Worm (Caenorhabditis elegans) whole organism, late embryonic: ENCODE results near the gene srbc-32.

Source experiments
- F13H6.1 ChIP-seq: sonication (generic microtip); optimal IDR thresholded peaks from 2 replicates; lab custom pipeline; 2016; ENCODE audit warnings: missing genetic modification characterization, missing compliant biosample characterization
- K02D7.2 ChIP-seq: sonication (generic microtip); optimal IDR thresholded peaks from 2 replicates; lab custom pipeline; 2017; ENCODE audit warnings: mild to moderate bottlenecking, missing genetic modification characterization, missing compliant biosample characterization
- T23F11.4 ChIP-seq: fragments of 200-800 bp; sonication (Bioruptor generic); optimal IDR thresholded peaks from 2 replicates; lab custom pipeline; 2018; ENCODE audit warnings: mild to moderate bottlenecking, missing genetic modification characterization, missing compliant biosample characterization
- ahr-1 ChIP-seq: sonication (generic microtip); optimal IDR thresholded peaks from 2 replicates; lab custom pipeline; 2016; ENCODE audit warnings: missing genetic modification characterization, missing compliant biosample characterization
- ceh-14 ChIP-seq: sonication (generic microtip); optimal IDR thresholded peaks from 2 replicates; lab custom pipeline; 2016; ENCODE audit warnings: missing genotype, missing genetic modification characterization, missing compliant biosample characterization
- ceh-18 ChIP-seq: sonication (generic microtip); optimal IDR thresholded peaks from 2 replicates; lab custom pipeline; 2016; ENCODE audit warnings: missing genetic modification characterization, missing compliant biosample characterization
- ceh-19 ChIP-seq: fragments of 200-800 bp; sonication (Bioruptor generic); optimal IDR thresholded peaks from 2 replicates; lab custom pipeline; 2018; ENCODE audit warnings: mild to moderate bottlenecking, missing genetic modification characterization, missing compliant biosample characterization
- ceh-2 ChIP-seq: sonication (generic microtip); optimal IDR thresholded peaks from 2 replicates; lab custom pipeline; 2016; ENCODE audit warnings: missing genotype, missing genetic modification characterization, missing compliant biosample characterization
- ceh-30 ChIP-seq: fragments of 150-350 bp; optimal IDR thresholded peaks from 2 replicates; lab custom pipeline; 2014; ENCODE audit warnings: missing biosample characterization, missing genetic modification characterization
- ceh-31 ChIP-seq: sonication (generic microtip); optimal IDR thresholded peaks from 2 replicates; lab custom pipeline; 2016; ENCODE audit warnings: missing genetic modification characterization, missing compliant biosample characterization
- ceh-34 ChIP-seq: sonication (generic microtip); optimal IDR thresholded peaks from 2 replicates; lab custom pipeline; 2016; ENCODE audit warnings: mild to moderate bottlenecking, missing genetic modification characterization, missing compliant biosample characterization
- ceh-45 ChIP-seq: fragments of 200-800 bp; sonication (Bioruptor generic); IDR thresholded peaks from 2 replicates; pipeline ENCODE4 v1.3.6; 2022; ENCODE audit warnings: missing genetic modification reagents, missing genetic modification characterization, missing compliant biosample characterization
- ceh-6 ChIP-seq: fragments of 200-800 bp; sonication (Bioruptor generic); optimal IDR thresholded peaks from 2 replicates; lab custom pipeline; 2018; ENCODE audit warnings: mild to moderate bottlenecking, missing genetic modification characterization, missing compliant biosample characterization
- che-1 ChIP-seq: sonication (generic microtip); optimal IDR thresholded peaks from 2 replicates; lab custom pipeline; 2016; ENCODE audit warnings: mild to moderate bottlenecking, missing genetic modification characterization, missing compliant biosample characterization
- dmd-4 ChIP-seq: sonication (generic microtip); optimal IDR thresholded peaks from 2 replicates; lab custom pipeline; 2016; ENCODE audit warnings: borderline replicate concordance, missing genetic modification characterization, missing compliant biosample characterization
- dve-1 ChIP-seq: sonication (generic microtip); optimal IDR thresholded peaks from 2 replicates; lab custom pipeline; 2017; ENCODE audit warnings: antibody characterized with exemption, mild to moderate bottlenecking, missing genetic modification characterization, missing compliant biosample characterization
- ets-4 ChIP-seq: sonication (generic microtip); optimal IDR thresholded peaks from 2 replicates; lab custom pipeline; 2016; ENCODE audit warnings: missing genetic modification characterization, missing compliant biosample characterization
- eyg-1 ChIP-seq: sonication (generic microtip); optimal IDR thresholded peaks from 2 replicates; lab custom pipeline; 2016; ENCODE audit warnings: missing genotype, missing genetic modification characterization, missing compliant biosample characterization
- gmeb-2 ChIP-seq: sonication (generic microtip); optimal IDR thresholded peaks from 2 replicates; lab custom pipeline; 2016; ENCODE audit warnings: missing genetic modification characterization, inconsistent platforms, missing compliant biosample characterization
- hlh-13 ChIP-seq: fragments of 200-800 bp; sonication (Bioruptor generic); optimal IDR thresholded peaks from 2 replicates; lab custom pipeline; 2018; ENCODE audit warnings: mild to moderate bottlenecking, missing genetic modification characterization, missing compliant biosample characterization
- hlh-6 ChIP-seq: sonication (generic microtip); optimal IDR thresholded peaks from 2 replicates; lab custom pipeline; 2016; ENCODE audit warnings: missing genotype, missing genetic modification characterization, missing compliant biosample characterization
- lim-6 ChIP-seq: sonication (generic microtip); optimal IDR thresholded peaks from 2 replicates; lab custom pipeline; 2016; ENCODE audit warnings: missing genetic modification characterization, missing compliant biosample characterization
- lin-11 ChIP-seq: fragments of 200-800 bp; sonication (Bioruptor generic); optimal IDR thresholded peaks from 2 replicates; lab custom pipeline; 2018; ENCODE audit warnings: mild to moderate bottlenecking, missing genetic modification characterization, missing compliant biosample characterization
- madf-2 ChIP-seq: sonication (generic microtip); optimal IDR thresholded peaks from 2 replicates; lab custom pipeline; 2017; ENCODE audit warnings: missing genetic modification characterization, missing compliant biosample characterization
- nfya-1 ChIP-seq: sonication (generic microtip); optimal IDR thresholded peaks from 2 replicates; lab custom pipeline; 2017; ENCODE audit warnings: missing genetic modification characterization, mild to moderate bottlenecking, missing compliant biosample characterization, antibody characterized with exemption, moderate library complexity
- nhr-232 ChIP-seq: sonication (generic microtip); optimal IDR thresholded peaks from 2 replicates; lab custom pipeline; 2016; ENCODE audit warnings: missing genetic modification characterization, missing compliant biosample characterization
- odd-2 ChIP-seq: sonication (generic microtip); optimal IDR thresholded peaks from 2 replicates; lab custom pipeline; 2017; ENCODE audit warnings: antibody characterized with exemption, mild to moderate bottlenecking, missing genetic modification characterization, missing compliant biosample characterization
- pat-9 ChIP-seq: fragments of 200-800 bp; sonication (Bioruptor generic); optimal IDR thresholded peaks from 2 replicates; lab custom pipeline; 2018; ENCODE audit warnings: mild to moderate bottlenecking, missing genetic modification characterization, moderate library complexity, missing compliant biosample characterization
- pax-1 ChIP-seq: fragments of 150-350 bp; optimal IDR thresholded peaks from 2 replicates; lab custom pipeline; 2014; ENCODE audit warnings: missing biosample characterization, missing genetic modification characterization
- pha-2 ChIP-seq: sonication (generic microtip); optimal IDR thresholded peaks from 2 replicates; lab custom pipeline; 2017; ENCODE audit warnings: mild to moderate bottlenecking, missing genetic modification characterization, missing compliant biosample characterization
- pqm-1 ChIP-seq: sonication (generic microtip); optimal IDR thresholded peaks from 2 replicates; lab custom pipeline; 2016; ENCODE audit warnings: missing genetic modification characterization, missing compliant biosample characterization
- ref-2 ChIP-seq: sonication (generic microtip); optimal IDR thresholded peaks from 2 replicates; lab custom pipeline; 2016; ENCODE audit warnings: missing genetic modification characterization, missing compliant biosample characterization
- rnt-1 ChIP-seq: sonication (generic microtip); optimal IDR thresholded peaks from 2 replicates; lab custom pipeline; 2016; ENCODE audit warnings: missing genetic modification characterization, missing compliant biosample characterization
- tbx-7 ChIP-seq: sonication (generic microtip); optimal IDR thresholded peaks from 2 replicates; lab custom pipeline; 2016; ENCODE audit warnings: missing genotype, missing genetic modification characterization, missing compliant biosample characterization
- unc-55 ChIP-seq: sonication (generic microtip); optimal IDR thresholded peaks from 2 replicates; lab custom pipeline; 2017; ENCODE audit warnings: missing biosample characterization, missing genetic modification reagents, missing genetic modification characterization
- unc-86 ChIP-seq: sonication (generic microtip); optimal IDR thresholded peaks from 2 replicates; lab custom pipeline; 2016; ENCODE audit warnings: missing genetic modification characterization, missing compliant biosample characterization

srbc-32 gene

DNA sequence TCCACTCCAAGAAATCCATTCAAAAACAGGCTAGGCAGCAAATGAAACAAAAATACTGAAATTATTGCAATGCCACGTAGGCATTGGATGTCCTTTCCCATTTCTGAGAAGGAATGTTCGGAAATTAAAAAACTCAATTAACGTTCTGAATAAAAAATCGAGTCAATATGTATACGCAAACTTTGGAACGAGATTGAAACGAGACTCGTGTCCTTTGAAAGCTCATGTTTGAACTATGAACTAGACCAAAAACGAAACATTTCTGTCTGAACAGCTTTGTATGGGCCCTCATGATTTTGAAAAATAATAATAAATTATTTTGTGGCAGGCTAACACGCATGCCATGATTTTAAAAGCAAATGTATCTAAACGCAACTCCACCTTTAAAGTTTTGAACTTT is 11.7 kb downstream of the srbc-32 start, which contains the start of gene oac-2:
Gene oac-2, minus strand, starts transcription at position 101 of the 400 bp plus-strand sequence.
- TF ChIP-seq gmeb-2 (tag; lab: Kevin White, UChicago) = no peak

- TF ChIP-seq madf-2 (tag; lab: Kevin White, UChicago) (no peak), lim-6 (tag; lab: Kevin White, UChicago) (no peak), ceh-18 (tag; lab: Kevin White, UChicago) (no peak), odd-2 (tag; lab: Kevin White, UChicago) (no peak), unc-86 (tag; lab: Kevin White, UChicago) (no peak), rnt-1 (tag; lab: Kevin White, UChicago) (no peak), ceh-19 (GFP tag; lab: Kevin White, UChicago) (no peak), pqm-1 (tag; lab: Kevin White, UChicago) (no peak), lin-11 (tag; lab: Kevin White, UChicago) (no peak)
- TF ChIP-seq, all 69 proteins: peak for 0
Observed at ce11 chrV:3470782-3471181, 16.0 kb downstream of the srbc-32 start, which contains the start of gene srbc-29. srbc-29 (minus strand) TSS chrV:3470882.

- no peak for TF ChIP-seq K02D7.2 (tag; lab: Kevin White, UChicago)
- TF ChIP-seq T23F11.4 = no peak
- no peak for TF ChIP-seq che-1
- no peak for TF ChIP-seq rnt-1 (tag; lab: Kevin White, UChicago)
- no peak for TF ChIP-seq ceh-31 (tag; lab: Kevin White, UChicago)
- TF ChIP-seq gmeb-2 (tag; lab: Kevin White, UChicago) = no peak
- no peak for TF ChIP-seq nhr-232 (tag; lab: Kevin White, UChicago)
Observed at ce11 chrV:3468436-3468835, 18.3 kb downstream of the srbc-32 start, which contains the start of gene gst-33. gst-33 (minus strand) TSS chrV:3468562.

- no peak for TF ChIP-seq pax-1 (tag; lab: Kevin White, UChicago)
- no peak for TF ChIP-seq ahr-1 (tag; lab: Kevin White, UChicago)
- no peak for TF ChIP-seq ceh-34
- no peak for TF ChIP-seq tbx-7 (tag; lab: Kevin White, UChicago)
- no peak for TF ChIP-seq unc-55 (GFP tag; lab: Kevin White, UChicago)
- TF ChIP-seq ceh-6 = no peak
- no peak for TF ChIP-seq lin-11 (tag; lab: Kevin White, UChicago)
- TF ChIP-seq pha-2 (tag; lab: Kevin White, UChicago) = no peak
- TF ChIP-seq ets-4 (tag; lab: Kevin White, UChicago) = no peak
- no peak for TF ChIP-seq gmeb-2 (tag; lab: Kevin White, UChicago)
- TF ChIP-seq nhr-232 (tag; lab: Kevin White, UChicago) = no peak
- TF ChIP-seq ceh-30 (tag; lab: Kevin White, UChicago) = no peak
- no peak for TF ChIP-seq hlh-13
- no peak for TF ChIP-seq lim-6 (tag; lab: Kevin White, UChicago)
- TF ChIP-seq ceh-2 (tag; lab: Kevin White, UChicago) = no peak
- no peak for TF ChIP-seq dmd-4 (tag; lab: Kevin White, UChicago)
- TF ChIP-seq ceh-14 (tag; lab: Kevin White, UChicago) = no peak
- TF ChIP-seq ref-2 (tag; lab: Kevin White, UChicago) = no peak
- TF ChIP-seq dve-1 (tag; lab: Kevin White, UChicago) = no peak
Observed at ce11 chrV:3464897-3465296, 21.9 kb downstream of the srbc-32 start.

- TF ChIP-seq pqm-1 (tag; lab: Kevin White, UChicago) (no peak), ceh-45 (no peak), ceh-30 (tag; lab: Kevin White, UChicago) (no peak), ceh-34 (no peak), nfya-1 (tag; lab: Kevin White, UChicago) (no peak), pha-2 (tag; lab: Kevin White, UChicago) (no peak), F13H6.1 (tag; lab: Kevin White, UChicago) (no peak), hlh-6 (tag; lab: Kevin White, UChicago) (no peak), pat-9 (tag; lab: Kevin White, UChicago) (no peak), eyg-1 (tag; lab: Kevin White, UChicago) (no peak), pax-1 (tag; lab: Kevin White, UChicago) (no peak)
- TF ChIP-seq, all 69 proteins: peak for 0
Observed at ce11 chrV:3463514-3463913, 23.2 kb downstream of the srbc-32 start, which contains the start of gene slc-28.1. slc-28.1 (plus strand) TSS chrV:3463814.
